Worm (Caenorhabditis elegans): ENCODE data around the gene gpa-5.

DNA sequence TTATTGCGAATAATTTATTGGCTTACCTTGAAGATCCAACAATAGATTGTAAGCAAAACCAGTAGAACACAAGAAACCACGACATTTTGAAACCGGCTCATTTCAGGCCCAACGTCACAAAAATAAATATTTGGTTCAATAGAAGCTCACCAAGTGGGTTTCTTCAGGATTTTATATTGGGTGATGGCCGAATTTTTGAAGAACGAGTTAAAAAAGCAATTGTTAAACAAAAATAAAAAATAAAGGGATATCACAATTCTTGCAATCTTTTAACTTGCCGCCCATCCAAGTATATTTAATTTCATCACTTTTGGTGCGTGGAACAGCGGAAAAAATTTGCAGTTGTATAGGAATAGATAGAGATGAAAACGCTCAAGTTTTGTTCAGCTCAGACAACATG is 24.1 kb downstream of the gpa-5 start, which contains the start of gene T21D9.2:
- TF ChIP-seq fos-1 (tag; optimal IDR thresholded peaks at IDR 0.05) (no peak), egl-13 (tag; optimal IDR thresholded peaks at IDR 0.05) (no peak), lsy-2 (tag; optimal IDR thresholded peaks at IDR 0.05) (no peak), lin-13 (GFP tag; optimal IDR thresholded peaks at IDR 0.05) (no peak)

Measured in whole organism, L1 larva.